Fruit fly (Drosophila melanogaster) whole organism, pupa: Measurements from ENCODE around the gene slgA.
A peak's percentile ranks its signal among the peaks of the same experiment; 100 is the strongest.

ENCODE experiments used
- CG10348 ChIP-seq: fragments of 200-800 bp; sonication (Bioruptor generic); IDR thresholded peaks from 2 replicates; pipeline ENCODE4 v1.3.6; 2022; ENCODE audit warnings: missing biosample characterization, missing genetic modification characterization
- CG12605 ChIP-seq: fragments of 200-800 bp; sonication (Bioruptor generic); IDR thresholded peaks from 2 replicates; pipeline ENCODE4 v1.3.6; 2022; ENCODE audit warnings: missing biosample characterization, missing genetic modification characterization
- CG13204 ChIP-seq: fragments of 200-800 bp; sonication (Bioruptor generic); optimal IDR thresholded peaks from 2 replicates; lab custom pipeline; 2018; ENCODE audit warnings: missing biosample characterization, mild to moderate bottlenecking, missing genetic modification characterization, moderate library complexity
- CG14655 ChIP-seq: fragments of 200-800 bp; sonication (Bioruptor generic); optimal IDR thresholded peaks from 3 replicates; lab custom pipeline; 2017; ENCODE audit warnings: mild to moderate bottlenecking, missing biosample characterization, missing genetic modification reagents, missing genetic modification characterization
- CG15710 ChIP-seq: fragments of 200-800 bp; sonication (Bioruptor generic); optimal IDR thresholded peaks from 2 replicates; lab custom pipeline; 2018; ENCODE audit warnings: missing biosample characterization, mild to moderate bottlenecking, missing genetic modification characterization, moderate library complexity
- CG17806 ChIP-seq: fragments of 200-800 bp; sonication (Bioruptor generic); optimal IDR thresholded peaks from 2 replicates; lab custom pipeline; 2018; ENCODE audit warnings: missing biosample characterization, mild to moderate bottlenecking, missing genetic modification characterization, moderate library complexity
- CG32121 ChIP-seq: fragments of 200-800 bp; sonication (Bioruptor generic); IDR thresholded peaks from 2 replicates; pipeline ENCODE4 v1.3.6; 2022; ENCODE audit warnings: missing biosample characterization, missing genetic modification characterization
- CG34367 ChIP-seq: fragments of 200-800 bp; sonication (Bioruptor generic); optimal IDR thresholded peaks from 2 replicates; lab custom pipeline; 2018; ENCODE audit warnings: missing biosample characterization, mild to moderate bottlenecking, missing genetic modification characterization
- CG4496 ChIP-seq: fragments of 200-800 bp; sonication (Bioruptor generic); IDR thresholded peaks from 3 replicates; pipeline ENCODE4 v1.3.6; 2022; ENCODE audit warnings: missing biosample characterization, missing genetic modification characterization
- CG8159 ChIP-seq: fragments of 200-800 bp; sonication (Bioruptor generic); optimal IDR thresholded peaks from 3 replicates; lab custom pipeline; 2018; ENCODE audit warnings: missing biosample characterization, mild to moderate bottlenecking, missing genetic modification characterization, moderate library complexity
- CG8301 ChIP-seq: fragments of 200-800 bp; sonication (Bioruptor generic); optimal IDR thresholded peaks from 2 replicates; lab custom pipeline; 2018; ENCODE audit warnings: missing biosample characterization, mild to moderate bottlenecking, missing genetic modification characterization
- CG9948 ChIP-seq: fragments of 200-800 bp; sonication (Bioruptor generic); optimal IDR thresholded peaks from 2 replicates; lab custom pipeline; 2018; ENCODE audit warnings: missing biosample characterization, mild to moderate bottlenecking, missing genetic modification characterization, moderate library complexity
- D1 ChIP-seq: fragments of 200-800 bp; sonication (Bioruptor generic); optimal IDR thresholded peaks from 2 replicates; lab custom pipeline; 2018; ENCODE audit warnings: missing biosample characterization, mild to moderate bottlenecking, missing genetic modification characterization, moderate library complexity
- EcR ChIP-seq: fragments of 200-800 bp; sonication (Bioruptor generic); optimal IDR thresholded peaks from 3 replicates; lab custom pipeline; 2019; ENCODE audit warnings: missing biosample characterization, missing genetic modification characterization, mild to moderate bottlenecking, moderate library complexity, missing genetic modification reagents
- Ets98B ChIP-seq: fragments of 200-800 bp; sonication (Bioruptor generic); IDR thresholded peaks from 2 replicates; pipeline ENCODE4 v1.3.6; 2022; ENCODE audit warnings: missing biosample characterization, missing genetic modification characterization
- Pif1A ChIP-seq: fragments of 200-800 bp; sonication (Bioruptor generic); optimal IDR thresholded peaks from 3 replicates; lab custom pipeline; 2016; ENCODE audit warnings: missing biosample characterization, missing genetic modification characterization
- Pif1B ChIP-seq: fragments of 200-800 bp; sonication (Bioruptor generic); optimal IDR thresholded peaks from 3 replicates; lab custom pipeline; 2016; ENCODE audit warnings: missing biosample characterization, missing genetic modification characterization
- Snoo ChIP-seq: fragments of 200-800 bp; sonication (Bioruptor generic); optimal IDR thresholded peaks from 3 replicates; lab custom pipeline; 2017; ENCODE audit warnings: missing biosample characterization, mild to moderate bottlenecking, missing genetic modification characterization, inconsistent platforms
- fd96Ca ChIP-seq: fragments of 200-800 bp; sonication (Bioruptor generic); IDR thresholded peaks from 3 replicates; pipeline ENCODE4 v1.3.6; 2022; ENCODE audit warnings: missing biosample characterization, missing genetic modification characterization
- gl ChIP-seq: fragments of 200-800 bp; sonication (Bioruptor generic); optimal IDR thresholded peaks from 2 replicates; lab custom pipeline; 2018; ENCODE audit warnings: missing biosample characterization, mild to moderate bottlenecking, missing genetic modification characterization
- rn ChIP-seq: fragments of 200-800 bp; sonication (Bioruptor generic); IDR thresholded peaks from 2 replicates; pipeline ENCODE4 v1.3.6; 2022; ENCODE audit warnings: missing biosample characterization, missing genetic modification characterization

Gene slgA

DNA sequence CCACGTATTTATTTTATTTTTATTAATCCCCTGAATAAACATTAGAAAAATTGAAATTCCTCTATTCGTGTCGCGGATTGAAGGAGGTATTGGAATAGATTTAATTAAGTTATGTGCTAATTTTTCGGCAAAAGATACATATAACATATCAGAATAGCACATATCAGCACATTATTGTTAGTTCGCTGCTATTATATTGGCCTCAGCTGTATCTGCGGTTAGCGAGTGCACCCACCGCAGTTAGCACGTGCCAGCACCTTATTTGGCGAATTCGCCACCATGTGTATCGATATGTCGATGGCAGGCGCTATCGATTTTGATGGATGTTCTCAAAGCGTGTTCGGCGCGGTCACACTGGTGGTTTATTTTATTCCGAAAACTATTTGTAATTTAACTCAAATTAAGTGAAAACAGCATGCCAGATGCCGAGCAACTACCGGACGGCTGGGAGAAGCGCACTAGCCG is 28.7 kb upstream of the slgA start, which contains the start of gene dod:
Gene dod, plus strand, starts transcription at position 323 of the 465 bp plus-strand sequence.
- TF ChIP-seq CG8301 (tag; lab: Kevin White, UChicago) (peak; percentile 47), Pif1B (GFP tag; lab: Kevin White, UChicago) (peak; percentile 54), EcR (no peak), CG9948 (tag; lab: Kevin White, UChicago) (peak; percentile 40), CG10348 (no peak), CG34367 (tag; lab: Kevin White, UChicago) (peak; percentile 36), rn (no peak), Ets98B (GFP tag; lab: Robert Waterston, UW) (peak; percentile 63; the same call in 1 of the 2 replicates), CG8159 (tag; lab: Kevin White, UChicago) (peak; percentile 39), fd96Ca (GFP tag; lab: Robert Waterston, UW) (0 out of 3 replicates have a peak, but pooled peaks have one; percentile 8), Snoo (tag; lab: Kevin White, UChicago) (peak; percentile 36), CG4496 (GFP tag; lab: Robert Waterston, UW) (peak; percentile 71), CG12605 (GFP tag; lab: Robert Waterston, UW) (0 out of 2 replicates have a peak, but pooled peaks have one; percentile 10), CG17806 (tag; lab: Kevin White, UChicago) (peak; percentile 51), CG15710 (tag; lab: Kevin White, UChicago) (peak; percentile 36)

DNA sequence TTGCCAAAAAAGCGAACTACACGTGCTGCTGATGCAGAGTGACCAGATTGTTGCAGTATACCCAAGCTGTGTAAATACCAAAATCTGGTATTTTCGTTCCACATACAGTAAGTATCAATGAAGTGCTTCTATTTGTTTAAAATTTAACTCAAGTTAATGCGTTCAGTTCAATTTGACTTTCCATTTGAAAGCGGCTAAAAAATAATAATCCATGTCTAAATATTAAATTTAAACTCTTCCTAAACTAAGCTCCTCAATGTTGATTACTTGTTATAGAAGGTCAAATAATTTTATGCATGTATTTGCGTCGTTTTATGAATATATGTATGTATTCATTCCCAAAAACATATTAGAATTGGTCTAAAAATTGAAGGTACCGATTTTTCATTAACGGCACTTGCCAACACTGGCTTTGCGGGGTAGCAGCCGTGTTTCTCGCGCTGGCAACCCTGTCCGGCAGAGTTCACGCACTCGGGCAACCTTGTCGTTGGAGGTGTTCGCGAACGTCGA is 23.9 kb upstream of the slgA start, which contains the start of the genes peng and sol:
Gene peng, minus strand, starts transcription at position 44 of the 510 bp plus-strand sequence.
Gene sol, plus strand, starts transcription at position 481 of the 510 bp plus-strand sequence.
- TF ChIP-seq EcR: peak; percentile 30
- TF ChIP-seq CG32121: no peak; the same call in 1 of the 2 replicates
- peak; percentile 54 for TF ChIP-seq CG17806 (tag; lab: Kevin White, UChicago)
- TF ChIP-seq D1 (tag; lab: Kevin White, UChicago): no peak
- TF ChIP-seq CG34367 (tag; lab: Kevin White, UChicago): peak; percentile 63
- peak; percentile 55 for TF ChIP-seq Pif1B (GFP tag; lab: Kevin White, UChicago)
- peak; percentile 62 for TF ChIP-seq CG15710 (tag; lab: Kevin White, UChicago)
- peak; percentile 70 for TF ChIP-seq Snoo (tag; lab: Kevin White, UChicago)
- TF ChIP-seq CG12605 (GFP tag; lab: Robert Waterston, UW): no peak
- peak; percentile 23; the same call in 1 of the 2 replicates for TF ChIP-seq Ets98B (GFP tag; lab: Robert Waterston, UW)
- TF ChIP-seq Pif1A: no peak
- TF ChIP-seq rn: no peak
- peak; percentile 65; the same call in 2 of the 3 replicates for TF ChIP-seq CG4496 (GFP tag; lab: Robert Waterston, UW)
- TF ChIP-seq CG8301 (tag; lab: Kevin White, UChicago): peak; percentile 57
- peak; percentile 68 for TF ChIP-seq CG8159 (tag; lab: Kevin White, UChicago)
- peak; percentile 45; the same call in 2 of the 3 replicates for TF ChIP-seq fd96Ca (GFP tag; lab: Robert Waterston, UW)
- peak; percentile 54 for TF ChIP-seq CG9948 (tag; lab: Kevin White, UChicago)
- no peak for TF ChIP-seq gl (tag; lab: Kevin White, UChicago)
- TF ChIP-seq CG10348: 0 out of 2 replicates have a peak, but pooled peaks have one; percentile 13
- no peak for TF ChIP-seq CG13204
- TF ChIP-seq CG14655 (GFP tag; lab: Kevin White, UChicago): no peak
- TF ChIP-seq, all 21 proteins: peak for 13

DNA sequence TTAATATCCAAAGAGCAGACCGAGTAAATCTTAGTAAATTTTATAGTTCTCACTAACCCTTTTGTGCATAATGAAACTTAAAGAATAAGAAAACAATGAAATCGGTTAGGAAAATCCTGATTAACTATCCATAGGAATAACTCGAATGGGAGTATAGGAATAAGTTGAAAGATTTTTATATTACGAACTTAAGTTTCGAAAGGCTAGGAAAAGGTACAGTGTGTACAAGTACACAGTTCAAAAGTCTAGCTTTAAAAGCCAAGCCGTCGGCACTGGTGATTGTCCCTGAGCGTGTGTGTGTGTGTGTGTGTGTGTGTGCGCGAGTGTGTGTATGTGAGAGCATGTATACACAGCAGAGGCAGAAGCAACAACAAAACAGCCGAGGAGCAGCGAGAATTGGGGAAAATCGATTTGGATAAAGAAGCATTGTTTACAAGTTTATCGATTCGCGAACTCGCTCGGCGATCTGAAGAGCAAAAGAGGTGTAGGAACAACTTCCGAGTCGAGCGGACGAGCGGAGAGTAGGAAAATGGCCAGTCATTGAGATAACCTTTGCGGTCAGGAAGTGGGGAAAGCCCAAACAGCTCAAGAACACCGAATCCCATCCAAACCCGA is 22.5 kb upstream of the slgA start:
- no peak for TF ChIP-seq CG8159 (tag; lab: Kevin White, UChicago)
- no peak for TF ChIP-seq CG34367 (tag; lab: Kevin White, UChicago)
- no peak for TF ChIP-seq CG4496 (GFP tag; lab: Robert Waterston, UW)
- no peak for TF ChIP-seq Pif1B (GFP tag; lab: Kevin White, UChicago)
- TF ChIP-seq Snoo (tag; lab: Kevin White, UChicago): no peak
- no peak for TF ChIP-seq Pif1A
- no peak for TF ChIP-seq fd96Ca (GFP tag; lab: Robert Waterston, UW)
- no peak for TF ChIP-seq CG14655 (GFP tag; lab: Kevin White, UChicago)
- no peak for TF ChIP-seq CG10348
- no peak for TF ChIP-seq CG15710 (tag; lab: Kevin White, UChicago)
- no peak for TF ChIP-seq CG12605 (GFP tag; lab: Robert Waterston, UW)
- no peak for TF ChIP-seq EcR
- no peak for TF ChIP-seq rn
- no peak for TF ChIP-seq D1 (tag; lab: Kevin White, UChicago)

DNA sequence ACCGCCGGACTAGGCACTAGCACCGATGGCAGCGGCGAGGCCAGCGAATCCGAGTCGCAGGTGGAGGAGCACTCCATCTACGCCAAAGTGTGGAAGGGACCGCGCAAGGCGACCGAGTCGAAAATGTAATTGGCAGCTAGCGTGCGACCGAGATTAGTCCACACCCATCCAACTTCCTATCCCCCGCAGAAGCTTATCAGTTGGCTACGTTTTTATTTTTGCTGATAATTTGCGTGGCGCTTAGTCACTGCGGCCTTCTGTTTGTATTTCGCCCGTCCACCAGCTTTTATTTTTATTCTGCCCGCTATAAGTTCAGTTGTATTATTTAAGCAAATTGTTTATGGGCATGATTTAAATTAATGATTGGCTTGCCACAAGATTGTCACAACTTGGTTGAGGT is 20.3 kb upstream of the slgA start:
- TF ChIP-seq CG9948 (tag; lab: Kevin White, UChicago): no peak
- no peak for TF ChIP-seq gl (tag; lab: Kevin White, UChicago)
- no peak for TF ChIP-seq CG32121
- TF ChIP-seq CG34367 (tag; lab: Kevin White, UChicago): no peak
- TF ChIP-seq EcR: no peak
- TF ChIP-seq CG10348: no peak
- TF ChIP-seq CG12605 (GFP tag; lab: Robert Waterston, UW): no peak
- no peak for TF ChIP-seq CG13204
- no peak for TF ChIP-seq CG4496 (GFP tag; lab: Robert Waterston, UW)
- TF ChIP-seq Ets98B (GFP tag; lab: Robert Waterston, UW): no peak
- no peak for TF ChIP-seq Pif1B (GFP tag; lab: Kevin White, UChicago)
- TF ChIP-seq CG14655 (GFP tag; lab: Kevin White, UChicago): no peak
- TF ChIP-seq rn: no peak
- no peak for TF ChIP-seq CG17806 (tag; lab: Kevin White, UChicago)
- TF ChIP-seq fd96Ca (GFP tag; lab: Robert Waterston, UW): no peak
- no peak for TF ChIP-seq CG8301 (tag; lab: Kevin White, UChicago)
- TF ChIP-seq D1 (tag; lab: Kevin White, UChicago): no peak
- TF ChIP-seq Snoo (tag; lab: Kevin White, UChicago): no peak
